Fruit fly (Drosophila melanogaster): ENCODE data around the gene CG4161.

dm6 chr2L:15404540-15404939, 28.6 kb upstream of the CG4161 start:
- TF ChIP-seq pan (optimal IDR thresholded peaks at IDR 0.05) (no peak), Dll (optimal IDR thresholded peaks at IDR 0.05) (no peak), EcR (GFP tag; optimal IDR thresholded peaks at IDR 0.05) (no peak), psq (optimal IDR thresholded peaks at IDR 0.05) (no peak), CG8478 (optimal IDR thresholded peaks at IDR 0.05) (no peak)

Data from whole organism.